Worm (Caenorhabditis elegans) whole organism, young adult: ENCODE data around the gene frm-10.

Experiments used
- atf-7 ChIP-seq: sonication (generic microtip); optimal IDR thresholded peaks from 2 replicates; lab custom pipeline; 2017; ENCODE audit warnings: mild to moderate bottlenecking, missing genetic modification characterization, missing compliant biosample characterization
- lin-35 ChIP-seq, 3 experiments: fragments of 150-350 bp in 2 of 3; sonication (generic microtip) in 1 of 3; optimal IDR thresholded peaks; 2 replicates each; lab custom pipeline; 2014 to 2018; ENCODE audit warnings: missing biosample characterization in 3 of 3, missing genetic modification characterization in 3 of 3, missing genetic modification reagents in 3 of 3
- nfya-2 ChIP-seq: fragments of 200-800 bp; sonication (Bioruptor generic); IDR thresholded peaks from 2 replicates; pipeline ENCODE4 v1.3.6; 2022; ENCODE audit warnings: missing genetic modification reagents, missing genetic modification characterization, missing compliant biosample characterization
- repo-1 ChIP-seq: sonication (generic microtip); optimal IDR thresholded peaks from 2 replicates; lab custom pipeline; 2017; ENCODE audit warnings: mild to moderate bottlenecking, missing genetic modification characterization, missing compliant biosample characterization
- unc-62 ChIP-seq: fragments of 150-350 bp; optimal IDR thresholded peaks from 2 replicates; lab custom pipeline; 2014; ENCODE audit warnings: missing biosample characterization, missing genetic modification reagents, missing genetic modification characterization

DNA sequence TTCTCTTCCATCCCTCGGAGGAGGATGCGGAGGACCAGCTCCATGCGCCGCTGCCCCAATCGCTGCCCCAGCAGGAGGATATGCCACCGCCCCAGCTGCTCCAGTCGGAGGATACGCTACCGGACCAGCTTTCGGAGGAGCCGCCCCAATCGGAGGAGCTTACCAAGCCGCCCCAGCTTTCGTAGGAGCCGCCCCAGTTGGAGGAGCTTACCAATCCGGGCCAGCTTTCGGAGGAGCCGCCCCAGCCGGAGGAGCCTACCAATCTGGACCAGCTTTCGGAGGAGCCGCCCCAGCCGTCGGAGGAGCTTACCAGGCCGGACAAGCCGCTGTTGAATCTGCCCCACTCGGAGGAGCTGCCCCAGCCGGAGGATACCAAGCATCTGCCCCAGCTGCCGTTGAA, 47.5 kb upstream of the frm-10 start:
- TF ChIP-seq nfya-2 (GFP tag; lab: Robert Waterston, UW) (no peak), unc-62 (no peak), repo-1 (tag; lab: Kevin White, UChicago) (no peak), atf-7 (tag; lab: Kevin White, UChicago) (no peak), lin-35 (GFP tag; optimal IDR thresholded peaks at IDR 0.05; lab: Kevin White, UChicago) (no peak)
